Worm (Caenorhabditis elegans): ENCODE measurements around the gene unc-83.

The unc-83 gene

ce11 chrV:6450129-6451011, 14.5 kb upstream of the unc-83 start, which contains the start of gene acl-8 (continued):
- no peak for TF ChIP-seq daf-16 (GFP tag; optimal IDR thresholded peaks at IDR 0.05)
- TF ChIP-seq daf-16 (tag; optimal IDR thresholded peaks at IDR 0.05): peak; percentile 61
- 0 out of 2 replicates have a peak, but pooled peaks have one; percentile 16 for TF ChIP-seq Y48G9A.11 (GFP tag; IDR thresholded peaks at IDR 0.05)
- no peak for TF ChIP-seq pha-4 (GFP tag; IDR thresholded peaks at IDR 0.05)
- peak; percentile 19 for TF ChIP-seq pha-4 (tag; optimal IDR thresholded peaks at IDR 0.05)

ce11 chrV:6453122-6453521, 11.7 kb upstream of the unc-83 start, which contains the start of gene acl-9:
Gene acl-9, plus strand, starts transcription at chrV:6453226.
- peak; percentile 3 for TF ChIP-seq ama-1 (optimal IDR thresholded peaks at IDR 0.05)
- no peak for TF ChIP-seq dmd-9 (GFP tag; IDR thresholded peaks at IDR 0.05)
- peak; percentile 57 for TF ChIP-seq Y48G9A.11 (GFP tag; IDR thresholded peaks at IDR 0.05)

- TF ChIP-seq hlh-11 (tag; optimal IDR thresholded peaks at IDR 0.05) (no peak), aha-1 (tag) (peak; percentile 96)
Observed at ce11 chrV:6456903-6457302, 8.0 kb upstream of the unc-83 start.

ce11 chrV:6458302-6458998, 6.4 kb upstream of the unc-83 start:
- TF ChIP-seq F49E8.2 (tag; optimal IDR thresholded peaks at IDR 0.05; ENCODE audit: borderline replicate concordance) (no peak), unc-62 (GFP tag; optimal IDR thresholded peaks at IDR 0.05 in 1 of 2) (peak in 1 of 2 experiments; percentile 86), unc-62 (tag; optimal IDR thresholded peaks at IDR 0.05) (no peak), zfp-3 (GFP tag; conservative IDR thresholded peaks at IDR 0.05) (no peak), aha-1 (tag) (peak; percentile 2), egl-27 (tag; optimal IDR thresholded peaks at IDR 0.05) (no peak), mes-2 (tag; optimal IDR thresholded peaks at IDR 0.05; ENCODE audit: poor library complexity, severe bottlenecking) (peak; percentile 50), dve-1 (tag; optimal IDR thresholded peaks at IDR 0.05; ENCODE audit: insufficient read depth) (peak; percentile 12), nhr-102 (tag; optimal IDR thresholded peaks at IDR 0.05) (no peak), mdl-1 (tag; optimal IDR thresholded peaks at IDR 0.05) (peak in 1 of 2 experiments; percentile 16)

ce11 chrV:6461250-6461649, 3.6 kb upstream of the unc-83 start:
- TF ChIP-seq egl-27 (tag; optimal IDR thresholded peaks at IDR 0.05) (no peak), Y105C5A.15 (GFP tag; IDR thresholded peaks at IDR 0.05) (no peak), ZK337.2 (GFP tag; IDR thresholded peaks at IDR 0.05) (no peak), R02D3.7 (tag; optimal IDR thresholded peaks at IDR 0.05) (no peak), ztf-11 (tag; optimal IDR thresholded peaks at IDR 0.05) (no peak), sdz-12 (GFP tag; optimal IDR thresholded peaks at IDR 0.05) (no peak), php-3 (GFP tag; IDR thresholded peaks at IDR 0.05) (peak; percentile 69; the same call in 1 of the 2 replicates), nhr-111 (GFP tag; optimal IDR thresholded peaks at IDR 0.05) (no peak), ama-1 (optimal IDR thresholded peaks at IDR 0.05) (no peak), lin-29 (GFP tag; IDR thresholded peaks at IDR 0.05) (no peak), lin-1 (GFP tag; IDR thresholded peaks at IDR 0.05) (no peak), dmd-6 (GFP tag; IDR thresholded peaks at IDR 0.05) (peak; percentile 24; the same call in 1 of the 2 replicates), nhr-77 (tag; optimal IDR thresholded peaks at IDR 0.05) (no peak), nhr-42 (GFP tag; IDR thresholded peaks at IDR 0.05) (no peak), unc-62 (GFP tag; optimal IDR thresholded peaks at IDR 0.05 in 1 of 2) (no peak), unc-62 (tag; optimal IDR thresholded peaks at IDR 0.05) (no peak), mdt-29 (GFP tag; IDR thresholded peaks at IDR 0.05) (no peak), D1046.2 (GFP tag; IDR thresholded peaks at IDR 0.05) (no peak), hlh-30 (tag; optimal IDR thresholded peaks at IDR 0.05; ENCODE audit: insufficient read depth) (peak; percentile 63)
